Worm (Caenorhabditis elegans) whole organism, L3 larva: Measurements from ENCODE around the gene gly-6.

Source experiments
- ceh-82 ChIP-seq: fragments of 150-350 bp; optimal IDR thresholded peaks from 2 replicates; lab custom pipeline; 2014; ENCODE audit warnings: missing biosample characterization, missing genetic modification characterization
- fos-1 ChIP-seq: fragments of 150-350 bp; optimal IDR thresholded peaks from 2 replicates; lab custom pipeline; 2014; ENCODE audit warnings: missing biosample characterization, missing genetic modification characterization
- lin-15B ChIP-seq: fragments of 150-350 bp; optimal IDR thresholded peaks from 2 replicates; lab custom pipeline; 2014; ENCODE audit warnings: missing biosample characterization, missing genetic modification characterization
- nhr-237 ChIP-seq: fragments of 150-350 bp; optimal IDR thresholded peaks from 2 replicates; lab custom pipeline; 2014; ENCODE audit warnings: missing biosample characterization, missing genetic modification characterization
- nhr-28 ChIP-seq: fragments of 150-350 bp; optimal IDR thresholded peaks from 2 replicates; lab custom pipeline; 2014; ENCODE audit warnings: missing biosample characterization, missing genetic modification characterization
- nhr-43 ChIP-seq: sonication (generic microtip); optimal IDR thresholded peaks from 2 replicates; lab custom pipeline; 2016; ENCODE audit warnings: mild to moderate bottlenecking, missing genetic modification characterization, missing compliant biosample characterization; ENCODE audit not compliant: poor library complexity, severe bottlenecking
- sea-2 ChIP-seq: fragments of 150-350 bp; sonication (generic microtip); optimal IDR thresholded peaks from 4 replicates; lab custom pipeline; 2014; ENCODE audit warnings: missing biosample characterization, missing genetic modification reagents, missing genetic modification characterization
- snpc-4 ChIP-seq: fragments of 150-350 bp; optimal IDR thresholded peaks from 2 replicates; lab custom pipeline; 2014; ENCODE audit warnings: missing biosample characterization, missing genetic modification characterization
- unc-39 ChIP-seq: sonication (generic microtip); optimal IDR thresholded peaks from 4 replicates; lab custom pipeline; 2017; ENCODE audit warnings: missing biosample characterization, missing genetic modification characterization
- zag-1 ChIP-seq: fragments of 150-350 bp; optimal IDR thresholded peaks from 2 replicates; lab custom pipeline; 2014; ENCODE audit warnings: missing biosample characterization, missing genetic modification characterization

ce11 chrIII:4313061-4313962 is 17.7 kb downstream of the gly-6 start, which contains the start of the genes evl-14 and dcn-1:
- no peak for TF ChIP-seq ceh-82 (tag; lab: Kevin White, UChicago)
- TF ChIP-seq sea-2 (GFP tag; lab: Kevin White, UChicago) = no peak
- peak; percentile 63 for TF ChIP-seq lin-15B (tag; lab: Kevin White, UChicago)
- TF ChIP-seq nhr-43 (tag; lab: Kevin White, UChicago) = no peak
- TF ChIP-seq snpc-4 (tag; lab: Kevin White, UChicago) = no peak
- TF ChIP-seq nhr-28 = no peak
- no peak for TF ChIP-seq zag-1 (tag; lab: Kevin White, UChicago)
- TF ChIP-seq fos-1 (tag; lab: Kevin White, UChicago) = no peak
- TF ChIP-seq unc-39 (tag; lab: Kevin White, UChicago) = no peak
- TF ChIP-seq nhr-237 (tag; lab: Kevin White, UChicago) = no peak
